Fruit fly (Drosophila melanogaster) whole organism, embryonic: ENCODE measurements around the gene Bcat.

ENCODE experiments used
- CG10543 ChIP-seq: fragments of 200-800 bp; sonication (Bioruptor generic); optimal IDR thresholded peaks from 3 replicates; lab custom pipeline; 2017; ENCODE audit warnings: missing biosample characterization, mild to moderate bottlenecking, missing genetic modification characterization, moderate library complexity
- CG11085 ChIP-seq: fragments of 200-800 bp; sonication (Bioruptor generic); IDR thresholded peaks from 2 replicates; pipeline ENCODE4 v1.3.6; 2022; ENCODE audit warnings: missing biosample characterization, missing genetic modification characterization
- CG11093 ChIP-seq: fragments of 200-800 bp; sonication (Bioruptor generic); IDR thresholded peaks from 3 replicates; pipeline ENCODE4 v1.3.6; 2022; ENCODE audit warnings: missing biosample characterization, missing genetic modification characterization
- CG11504 ChIP-seq: fragments of 200-800 bp; sonication (Bioruptor generic); optimal IDR thresholded peaks from 3 replicates; lab custom pipeline; 2019; ENCODE audit warnings: missing biosample characterization, mild to moderate bottlenecking, missing genetic modification characterization, moderate library complexity
- CG13123 ChIP-seq: fragments of 200-800 bp; sonication (Bioruptor generic); optimal IDR thresholded peaks from 2 replicates; lab custom pipeline; 2016; ENCODE audit warnings: missing biosample characterization, missing genetic modification characterization
- CG1529 ChIP-seq: fragments of 200-800 bp; sonication (Bioruptor generic); optimal IDR thresholded peaks from 3 replicates; lab custom pipeline; 2018; ENCODE audit warnings: missing biosample characterization, missing genetic modification characterization
- CG1603 ChIP-seq: fragments of 200-800 bp; sonication (Bioruptor generic); optimal IDR thresholded peaks from 2 replicates; lab custom pipeline; 2019; ENCODE audit warnings: missing biosample characterization, mild to moderate bottlenecking, missing genetic modification characterization, moderate library complexity
- CG17186 ChIP-seq: fragments of 200-800 bp; sonication (Bioruptor generic); optimal IDR thresholded peaks from 3 replicates; lab custom pipeline; 2017; ENCODE audit warnings: missing biosample characterization, missing genetic modification reagents, missing genetic modification characterization
- CG17359 ChIP-seq: fragments of 200-800 bp; sonication (Bioruptor generic); optimal IDR thresholded peaks from 3 replicates; lab custom pipeline; 2018; ENCODE audit warnings: missing biosample characterization, mild to moderate bottlenecking, missing genetic modification characterization, moderate library complexity
- CG17361 ChIP-seq: fragments of 200-800 bp; sonication (Bioruptor generic); IDR thresholded peaks from 3 replicates; pipeline ENCODE4 v1.3.6; 2022; ENCODE audit warnings: missing biosample characterization, missing genetic modification characterization
- CG1832 ChIP-seq: fragments of 200-800 bp; sonication (Bioruptor generic); optimal IDR thresholded peaks from 2 replicates; lab custom pipeline; 2017; ENCODE audit warnings: missing biosample characterization, mild to moderate bottlenecking, missing genetic modification characterization, inconsistent platforms
- CG18619 ChIP-seq: fragments of 200-800 bp; sonication (Bioruptor generic); optimal IDR thresholded peaks from 3 replicates; lab custom pipeline; 2017; ENCODE audit warnings: missing biosample characterization, mild to moderate bottlenecking, missing genetic modification characterization
- CG3838 ChIP-seq: fragments of 200-800 bp; sonication (Bioruptor generic); optimal IDR thresholded peaks from 3 replicates; lab custom pipeline; 2016; ENCODE audit warnings: missing biosample characterization, missing genetic modification characterization
- CG4282 ChIP-seq: fragments of 200-800 bp; sonication (Bioruptor generic); optimal IDR thresholded peaks from 2 replicates; lab custom pipeline; 2016; ENCODE audit warnings: missing biosample characterization, missing genetic modification characterization
- CG4360 ChIP-seq: fragments of 200-800 bp; sonication (Bioruptor generic); IDR thresholded peaks from 2 replicates; pipeline ENCODE4 v1.3.6; 2022; ENCODE audit warnings: missing biosample characterization, missing genetic modification characterization
- CG43689 ChIP-seq: fragments of 200-800 bp; sonication (Bioruptor generic); IDR thresholded peaks from 2 replicates; pipeline ENCODE4 v1.3.6; 2022; ENCODE audit warnings: missing biosample characterization, missing genetic modification characterization
- CG6654 ChIP-seq: fragments of 200-800 bp; sonication (Bioruptor generic); optimal IDR thresholded peaks from 2 replicates; lab custom pipeline; 2017; ENCODE audit warnings: missing biosample characterization, mild to moderate bottlenecking, missing genetic modification characterization
- CG6689 ChIP-seq: fragments of 200-800 bp; sonication (Bioruptor generic); IDR thresholded peaks from 2 replicates; pipeline ENCODE4 v1.3.6; 2022; ENCODE audit warnings: missing biosample characterization, missing genetic modification characterization
- CG7839 ChIP-seq: fragments of 200-800 bp; sonication (Bioruptor generic); optimal IDR thresholded peaks from 3 replicates; lab custom pipeline; 2018; ENCODE audit warnings: missing biosample characterization, mild to moderate bottlenecking, missing genetic modification characterization, moderate library complexity
- CG7963 ChIP-seq: fragments of 200-800 bp; sonication (Bioruptor generic); IDR thresholded peaks from 3 replicates; pipeline ENCODE4 v1.3.6; 2022; ENCODE audit warnings: missing biosample characterization, missing genetic modification characterization; ENCODE audit not compliant: partially characterized antibody
- CG8281 ChIP-seq: fragments of 200-800 bp; sonication (Bioruptor generic); optimal IDR thresholded peaks from 2 replicates; lab custom pipeline; 2018; ENCODE audit warnings: missing biosample characterization, mild to moderate bottlenecking, missing genetic modification characterization, moderate library complexity
- CG8478 ChIP-seq: fragments of >200 bp; optimal IDR thresholded peaks from 2 replicates; lab custom pipeline; 2018
- CG8924 ChIP-seq: fragments of 200-800 bp; optimal IDR thresholded peaks from 3 replicates; lab custom pipeline; 2019; ENCODE audit warnings: missing biosample characterization, mild to moderate bottlenecking, missing genetic modification characterization, moderate library complexity
- CG9609 ChIP-seq: fragments of 200-800 bp; sonication (Bioruptor generic); optimal IDR thresholded peaks from 3 replicates; lab custom pipeline; 2016; ENCODE audit warnings: missing biosample characterization, missing genetic modification characterization
- Chrac-16 ChIP-seq: fragments of 200-800 bp; sonication (Bioruptor generic); optimal IDR thresholded peaks from 3 replicates; lab custom pipeline; 2016; ENCODE audit warnings: missing biosample characterization, missing genetic modification characterization
- CoRest ChIP-seq: fragments of 200-800 bp; sonication (Bioruptor generic); optimal IDR thresholded peaks from 3 replicates; lab custom pipeline; 2018; ENCODE audit warnings: missing biosample characterization, mild to moderate bottlenecking, missing genetic modification characterization, moderate library complexity
- Drgx ChIP-seq: fragments of 200-800 bp; sonication (Bioruptor generic); IDR thresholded peaks from 2 replicates; pipeline ENCODE4 v1.3.6; 2022; ENCODE audit warnings: missing biosample characterization, missing genetic modification characterization
- Lhr ChIP-seq: fragments of 200-800 bp; sonication (Bioruptor generic); optimal IDR thresholded peaks from 3 replicates; lab custom pipeline; 2017; ENCODE audit warnings: mild to moderate bottlenecking, missing biosample characterization, missing genetic modification reagents, missing genetic modification characterization
- Lim3 ChIP-seq: fragments of 200-800 bp; sonication (Bioruptor generic); IDR thresholded peaks from 2 replicates; pipeline ENCODE4 v1.3.6; 2022; ENCODE audit warnings: missing biosample characterization, missing genetic modification characterization
- Mes4 ChIP-seq: fragments of 200-800 bp; sonication (Bioruptor generic); optimal IDR thresholded peaks from 2 replicates; lab custom pipeline; 2016; ENCODE audit warnings: missing biosample characterization, missing genetic modification characterization
- Poxn ChIP-seq: fragments of 200-800 bp; sonication (Bioruptor generic); IDR thresholded peaks from 2 replicates; pipeline ENCODE4 v1.3.6; 2022; ENCODE audit warnings: missing biosample characterization, missing genetic modification characterization
- Ravus ChIP-seq: fragments of 200-800 bp; sonication (Bioruptor generic); IDR thresholded peaks from 2 replicates; pipeline ENCODE4 v1.3.6; 2022; ENCODE audit warnings: missing biosample characterization, missing genetic modification characterization
- Side ChIP-seq: fragments of 200-800 bp; sonication (Bioruptor generic); optimal IDR thresholded peaks from 2 replicates; lab custom pipeline; 2016; ENCODE audit warnings: missing biosample characterization, missing genetic modification characterization
- Sry-β ChIP-seq: fragments of 200-800 bp; sonication (Bioruptor generic); optimal IDR thresholded peaks from 2 replicates; lab custom pipeline; 2018; ENCODE audit warnings: missing biosample characterization, mild to moderate bottlenecking, missing genetic modification characterization, moderate library complexity
- Taf1 ChIP-seq: fragments of 200-800 bp; sonication (Bioruptor generic); IDR thresholded peaks from 2 replicates; pipeline ENCODE4 v1.3.6; 2022; ENCODE audit warnings: missing biosample characterization, missing genetic modification characterization
- Vsx1 ChIP-seq: fragments of 200-800 bp; sonication (Bioruptor generic); optimal IDR thresholded peaks from 2 replicates; lab custom pipeline; 2017; ENCODE audit warnings: missing biosample characterization, mild to moderate bottlenecking, missing genetic modification characterization, missing genetic modification reagents
- abd-A ChIP-seq: fragments of 200-800 bp; sonication (Bioruptor generic); optimal IDR thresholded peaks from 3 replicates; lab custom pipeline; 2019; ENCODE audit warnings: missing biosample characterization, mild to moderate bottlenecking, missing genetic modification characterization, moderate library complexity
- dan ChIP-seq: fragments of 200-800 bp; sonication (Bioruptor generic); IDR thresholded peaks from 2 replicates; pipeline ENCODE4 v1.3.6; 2022; ENCODE audit warnings: missing biosample characterization, missing genetic modification characterization
- eve ChIP-seq, 2 experiments: fragments of >200 bp; optimal IDR thresholded peaks; 2 replicates each; lab custom pipeline; 2017; ENCODE audit warnings: missing biosample characterization in 2 of 2, missing genetic modification characterization in 2 of 2
- gfzf ChIP-seq: fragments of 200-800 bp; sonication (Bioruptor generic); optimal IDR thresholded peaks from 2 replicates; lab custom pipeline; 2016; ENCODE audit warnings: missing biosample characterization, mild to moderate bottlenecking, missing genetic modification characterization, moderate library complexity
- hb ChIP-seq: fragments of 200-800 bp; sonication (Bioruptor generic); IDR thresholded peaks from 3 replicates; pipeline ENCODE4 v1.3.6; 2022; ENCODE audit warnings: missing biosample characterization, missing genetic modification characterization; ENCODE audit not compliant: partially characterized antibody
- ind ChIP-seq: fragments of 200-800 bp; sonication (Bioruptor generic); optimal IDR thresholded peaks from 3 replicates; lab custom pipeline; 2016; ENCODE audit warnings: missing biosample characterization, missing genetic modification characterization
- kah ChIP-seq: fragments of 200-800 bp; sonication (Bioruptor generic); optimal IDR thresholded peaks from 2 replicates; lab custom pipeline; 2018; ENCODE audit warnings: missing biosample characterization, mild to moderate bottlenecking, missing genetic modification characterization
- nmo ChIP-seq: fragments of 200-800 bp; sonication (Bioruptor generic); optimal IDR thresholded peaks from 2 replicates; lab custom pipeline; 2018; ENCODE audit warnings: missing biosample characterization, mild to moderate bottlenecking, missing genetic modification characterization, moderate library complexity
- pb ChIP-seq: fragments of 200-800 bp; sonication (Bioruptor generic); optimal IDR thresholded peaks from 3 replicates; lab custom pipeline; 2016; ENCODE audit warnings: missing biosample characterization, missing genetic modification characterization
- pfk ChIP-seq: fragments of 200-800 bp; sonication (Bioruptor generic); optimal IDR thresholded peaks from 2 replicates; lab custom pipeline; 2018; ENCODE audit warnings: missing biosample characterization, mild to moderate bottlenecking, missing genetic modification characterization, moderate library complexity
- shn ChIP-seq: fragments of 200-800 bp; sonication (Bioruptor generic); optimal IDR thresholded peaks from 3 replicates; lab custom pipeline; 2016; ENCODE audit warnings: missing biosample characterization, missing genetic modification characterization
- ttk ChIP-seq: fragments of 200-800 bp; sonication (Bioruptor generic); IDR thresholded peaks from 2 replicates; pipeline ENCODE4 v2.1.2; 2022; ENCODE audit warnings: missing biosample characterization, missing genetic modification characterization
- twi ChIP-seq: fragments of 200-800 bp; optimal IDR thresholded peaks from 2 replicates; lab custom pipeline; 2019; ENCODE audit warnings: missing biosample characterization, mild to moderate bottlenecking, missing genetic modification characterization, moderate library complexity

Bcat gene

DNA sequence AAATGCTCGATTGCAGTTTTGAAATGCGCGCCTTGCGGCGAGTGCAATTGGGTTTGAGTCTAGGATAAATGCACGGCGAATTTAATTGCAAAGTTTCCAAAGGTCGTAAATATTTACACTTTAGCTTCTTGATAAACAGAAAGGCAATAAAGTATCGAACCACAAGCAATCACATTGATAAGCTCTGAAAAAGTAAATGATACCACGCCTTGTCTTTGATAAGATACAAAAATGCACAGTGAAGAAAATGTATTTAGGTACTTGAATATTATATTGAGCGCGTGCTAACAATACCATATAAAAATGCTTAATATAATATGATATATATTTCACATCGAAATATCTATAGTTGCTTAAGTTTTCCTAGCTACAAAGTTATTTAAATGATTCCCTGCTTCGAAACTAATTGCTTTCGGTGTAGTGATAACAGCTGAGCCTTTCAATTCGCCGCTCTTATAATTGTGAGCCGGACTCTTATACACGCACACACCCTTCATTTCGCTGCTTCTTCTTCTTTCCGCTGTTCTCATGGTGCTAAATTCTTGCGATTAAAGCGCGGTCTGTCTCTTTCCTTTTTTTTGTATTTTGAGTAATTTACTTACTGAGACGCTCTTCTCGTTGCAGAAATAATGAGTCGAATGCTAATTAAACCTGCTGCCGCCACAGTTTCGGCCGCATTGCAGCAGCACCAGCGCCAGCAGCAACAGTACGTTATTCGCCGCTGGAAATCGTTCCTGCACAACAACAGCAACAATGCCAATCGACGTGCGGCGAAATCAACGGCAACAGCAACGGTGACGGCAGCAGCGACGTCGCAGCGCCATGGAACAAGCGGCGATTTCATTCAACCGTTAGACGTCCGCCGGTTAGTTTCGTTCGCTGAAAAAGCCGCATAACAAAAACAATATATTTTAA, 23.2 kb upstream of the Bcat start (continued):
- TF ChIP-seq CG10543 (GFP tag; lab: Kevin White, UChicago), result peak; percentile 60
- peak; percentile 81 for TF ChIP-seq ttk (GFP tag; lab: Robert Waterston, UW)
- peak; percentile 53 for TF ChIP-seq Lhr (GFP tag; lab: Kevin White, UChicago)
- TF ChIP-seq nmo (GFP tag; lab: Kevin White, UChicago), result peak; percentile 86
- TF ChIP-seq CG9609 (GFP tag; lab: Kevin White, UChicago), result peak; percentile 34
- TF ChIP-seq CG1603, result peak; percentile 74
- peak; percentile 71 for TF ChIP-seq CG43689 (GFP tag; lab: Robert Waterston, UW)
- peak; percentile 83 for TF ChIP-seq CG11504
- TF ChIP-seq Lim3 (GFP tag; lab: Robert Waterston, UW), result 0 out of 2 replicates have a peak, but pooled peaks have one; percentile 34
- TF ChIP-seq CG4360 (GFP tag; lab: Robert Waterston, UW), result 0 out of 2 replicates have a peak, but pooled peaks have one; percentile 27
- TF ChIP-seq CG13123 (GFP tag; lab: Kevin White, UChicago), result peak; percentile 70
- peak; percentile 84 for TF ChIP-seq ind
- TF ChIP-seq CG7963, result no peak
- no peak for TF ChIP-seq pb (GFP tag; lab: Kevin White, UChicago)
- TF ChIP-seq Side (GFP tag; lab: Kevin White, UChicago), result no peak
- TF ChIP-seq Sry-β, result peak; percentile 41
- no peak for TF ChIP-seq CG3838 (GFP tag; lab: Kevin White, UChicago)
- no peak for TF ChIP-seq pfk (GFP tag; lab: Kevin White, UChicago)
- peak; percentile 92 for TF ChIP-seq CG17361 (GFP tag; lab: Robert Waterston, UW)
- TF ChIP-seq CG8281 (tag; lab: Kevin White, UChicago), result peak; percentile 18
- TF ChIP-seq Chrac-16 (GFP tag; lab: Kevin White, UChicago), result peak; percentile 78
- TF ChIP-seq CG6654 (GFP tag; lab: Kevin White, UChicago), result peak; percentile 3
- TF ChIP-seq eve (GFP tag; optimal IDR thresholded peaks at IDR 0.05; lab: Kevin White, UChicago), result peak in 1 of 2 experiments; percentile 93
- TF ChIP-seq CoRest (tag; lab: Kevin White, UChicago), result peak; percentile 89
- TF ChIP-seq CG17186 (GFP tag; lab: Kevin White, UChicago), result no peak
- TF ChIP-seq CG18619 (GFP tag; lab: Kevin White, UChicago), result peak; percentile 85
- TF ChIP-seq CG8478 (lab: Kevin White, UChicago), result no peak
- TF ChIP-seq hb, result no peak
- TF ChIP-seq CG17359 (tag; lab: Kevin White, UChicago), result peak; percentile 89
- no peak for TF ChIP-seq Poxn (GFP tag; lab: Robert Waterston, UW)
- peak; percentile 61; the same call in 2 of the 3 replicates for TF ChIP-seq CG11093 (GFP tag; lab: Robert Waterston, UW)
- TF ChIP-seq CG8924, result peak; percentile 92
- TF ChIP-seq Ravus (GFP tag; lab: Robert Waterston, UW), result peak; percentile 37
- no peak for TF ChIP-seq CG1832 (GFP tag; lab: Kevin White, UChicago)
- no peak for TF ChIP-seq CG4282 (GFP tag; lab: Kevin White, UChicago)
- peak; percentile 73 for TF ChIP-seq CG11085 (GFP tag; lab: Robert Waterston, UW)
- TF ChIP-seq Drgx (GFP tag; lab: Robert Waterston, UW), result peak; percentile 82
- TF ChIP-seq shn (GFP tag; lab: Kevin White, UChicago), result no peak
- TF ChIP-seq CG7839 (tag; lab: Kevin White, UChicago), result peak; percentile 79
- peak; percentile 36 for TF ChIP-seq abd-A (tag; lab: Kevin White, UChicago)
- TF ChIP-seq twi (tag; lab: Kevin White, UChicago), result peak; percentile 66
- peak; percentile 58 for TF ChIP-seq Vsx1 (GFP tag; lab: Kevin White, UChicago)
- TF ChIP-seq kah (GFP tag; lab: Kevin White, UChicago), result peak; percentile 58
- TF ChIP-seq CG6689 (GFP tag; lab: Robert Waterston, UW), result peak; percentile 79
- TF ChIP-seq gfzf (GFP tag; lab: Kevin White, UChicago), result no peak
- TF ChIP-seq CG1529 (GFP tag; lab: Kevin White, UChicago), result peak; percentile 67
- TF ChIP-seq Taf1 (GFP tag; lab: Robert Waterston, UW), result peak; percentile 70
- TF ChIP-seq dan (GFP tag; lab: Robert Waterston, UW), result no peak
- TF ChIP-seq Mes4 (GFP tag; lab: Kevin White, UChicago), result peak; percentile 61
